Fruit fly (Drosophila melanogaster) whole organism, pupa: Measurements from ENCODE around the gene NELF-B.

Experiments
- CG10348 ChIP-seq: fragments of 200-800 bp; sonication (Bioruptor generic); IDR thresholded peaks from 2 replicates; pipeline ENCODE4 v1.3.6; 2022; ENCODE audit warnings: missing biosample characterization, missing genetic modification characterization
- CG14655 ChIP-seq: fragments of 200-800 bp; sonication (Bioruptor generic); optimal IDR thresholded peaks from 3 replicates; lab custom pipeline; 2017; ENCODE audit warnings: mild to moderate bottlenecking, missing biosample characterization, missing genetic modification reagents, missing genetic modification characterization
- CG15710 ChIP-seq: fragments of 200-800 bp; sonication (Bioruptor generic); optimal IDR thresholded peaks from 2 replicates; lab custom pipeline; 2018; ENCODE audit warnings: missing biosample characterization, mild to moderate bottlenecking, missing genetic modification characterization, moderate library complexity
- CG17806 ChIP-seq: fragments of 200-800 bp; sonication (Bioruptor generic); optimal IDR thresholded peaks from 2 replicates; lab custom pipeline; 2018; ENCODE audit warnings: missing biosample characterization, mild to moderate bottlenecking, missing genetic modification characterization, moderate library complexity
- CG32121 ChIP-seq: fragments of 200-800 bp; sonication (Bioruptor generic); IDR thresholded peaks from 2 replicates; pipeline ENCODE4 v1.3.6; 2022; ENCODE audit warnings: missing biosample characterization, missing genetic modification characterization
- CG4496 ChIP-seq: fragments of 200-800 bp; sonication (Bioruptor generic); IDR thresholded peaks from 3 replicates; pipeline ENCODE4 v1.3.6; 2022; ENCODE audit warnings: missing biosample characterization, missing genetic modification characterization
- CG8301 ChIP-seq: fragments of 200-800 bp; sonication (Bioruptor generic); optimal IDR thresholded peaks from 2 replicates; lab custom pipeline; 2018; ENCODE audit warnings: missing biosample characterization, mild to moderate bottlenecking, missing genetic modification characterization
- CG9948 ChIP-seq: fragments of 200-800 bp; sonication (Bioruptor generic); optimal IDR thresholded peaks from 2 replicates; lab custom pipeline; 2018; ENCODE audit warnings: missing biosample characterization, mild to moderate bottlenecking, missing genetic modification characterization, moderate library complexity
- EcR ChIP-seq: fragments of 200-800 bp; sonication (Bioruptor generic); optimal IDR thresholded peaks from 3 replicates; lab custom pipeline; 2019; ENCODE audit warnings: missing biosample characterization, missing genetic modification characterization, mild to moderate bottlenecking, moderate library complexity, missing genetic modification reagents
- Ets98B ChIP-seq: fragments of 200-800 bp; sonication (Bioruptor generic); IDR thresholded peaks from 2 replicates; pipeline ENCODE4 v1.3.6; 2022; ENCODE audit warnings: missing biosample characterization, missing genetic modification characterization
- Snoo ChIP-seq: fragments of 200-800 bp; sonication (Bioruptor generic); optimal IDR thresholded peaks from 3 replicates; lab custom pipeline; 2017; ENCODE audit warnings: missing biosample characterization, mild to moderate bottlenecking, missing genetic modification characterization, inconsistent platforms
- fd96Ca ChIP-seq: fragments of 200-800 bp; sonication (Bioruptor generic); IDR thresholded peaks from 3 replicates; pipeline ENCODE4 v1.3.6; 2022; ENCODE audit warnings: missing biosample characterization, missing genetic modification characterization
- gl ChIP-seq: fragments of 200-800 bp; sonication (Bioruptor generic); optimal IDR thresholded peaks from 2 replicates; lab custom pipeline; 2018; ENCODE audit warnings: missing biosample characterization, mild to moderate bottlenecking, missing genetic modification characterization
- rn ChIP-seq: fragments of 200-800 bp; sonication (Bioruptor generic); IDR thresholded peaks from 2 replicates; pipeline ENCODE4 v1.3.6; 2022; ENCODE audit warnings: missing biosample characterization, missing genetic modification characterization

DNA sequence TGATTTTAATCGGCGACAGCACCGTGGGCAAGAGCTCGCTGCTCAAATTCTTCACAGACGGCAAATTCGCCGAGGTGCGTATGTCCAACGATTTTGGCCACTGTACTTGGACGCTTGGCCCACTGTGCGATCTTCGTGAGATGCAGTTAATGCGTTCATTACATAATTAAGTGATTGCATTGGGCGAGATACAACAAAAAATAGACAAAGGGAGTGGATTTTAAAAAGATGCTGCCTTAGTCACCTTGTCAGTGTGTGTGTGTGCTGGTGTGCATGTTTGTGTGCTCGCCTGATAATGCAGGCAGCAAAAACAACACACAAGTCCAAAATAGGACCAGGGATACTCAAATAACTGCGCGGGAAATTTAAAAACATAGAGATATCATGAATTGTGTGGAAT is 7.1 kb upstream of the NELF-B start:
- no peak for TF ChIP-seq CG15710
- TF ChIP-seq gl, result peak; percentile 58
- no peak for TF ChIP-seq fd96Ca
- no peak for TF ChIP-seq CG8301 (tag; lab: Kevin White, UChicago)
- TF ChIP-seq CG4496, result 0 out of 3 replicates have a peak, but pooled peaks have one; percentile 19
- no peak for TF ChIP-seq rn (GFP tag; lab: Robert Waterston, UW)
- TF ChIP-seq CG32121 (GFP tag; lab: Robert Waterston, UW), result no peak
- TF ChIP-seq CG14655 (GFP tag; lab: Kevin White, UChicago), result no peak
- TF ChIP-seq EcR (GFP tag; lab: Kevin White, UChicago), result peak; percentile 4
- TF ChIP-seq Snoo (tag; lab: Kevin White, UChicago), result no peak
- TF ChIP-seq Ets98B, result no peak
- TF ChIP-seq CG9948 (tag; lab: Kevin White, UChicago), result no peak
- no peak for TF ChIP-seq CG17806 (tag; lab: Kevin White, UChicago)
- no peak for TF ChIP-seq CG10348 (GFP tag; lab: Robert Waterston, UW)
